Fruit fly (Drosophila melanogaster) whole organism, embryonic: Measurements from ENCODE around the gene KdelR.

Experiments
- Aef1 ChIP-seq: fragments of 200-800 bp; sonication (Bioruptor generic); IDR thresholded peaks from 3 replicates; pipeline ENCODE4 v1.3.6; 2022; ENCODE audit warnings: missing biosample characterization, missing genetic modification characterization
- Bgb ChIP-seq: fragments of 200-800 bp; sonication (Bioruptor generic); IDR thresholded peaks from 2 replicates; pipeline ENCODE4 v1.3.6; 2022; ENCODE audit warnings: missing biosample characterization, missing genetic modification characterization; ENCODE audit not compliant: partially characterized antibody
- CG12236 ChIP-seq: fragments of 200-800 bp; sonication (Bioruptor generic); optimal IDR thresholded peaks from 2 replicates; lab custom pipeline; 2016; ENCODE audit warnings: missing biosample characterization, missing genetic modification characterization
- CG15514 ChIP-seq: fragments of 200-800 bp; sonication (Bioruptor generic); optimal IDR thresholded peaks from 3 replicates; lab custom pipeline; 2017; ENCODE audit warnings: missing biosample characterization, missing genetic modification characterization, mild to moderate bottlenecking, moderate library complexity, missing genetic modification reagents
- CG1792 ChIP-seq: fragments of 200-800 bp; sonication (Bioruptor generic); optimal IDR thresholded peaks from 2 replicates; lab custom pipeline; 2016; ENCODE audit warnings: missing biosample characterization, missing genetic modification characterization
- CG34376 ChIP-seq: fragments of 200-800 bp; sonication (Bioruptor generic); optimal IDR thresholded peaks from 2 replicates; lab custom pipeline; 2018; ENCODE audit warnings: missing biosample characterization, mild to moderate bottlenecking, missing genetic modification characterization
- CG9215 ChIP-seq: fragments of 200-800 bp; sonication (Bioruptor generic); IDR thresholded peaks from 2 replicates; pipeline ENCODE4 v1.3.6; 2022; ENCODE audit warnings: missing biosample characterization, missing genetic modification characterization
- CG9437 ChIP-seq: fragments of 200-800 bp; sonication (Bioruptor generic); optimal IDR thresholded peaks from 2 replicates; lab custom pipeline; 2018; ENCODE audit warnings: missing biosample characterization, mild to moderate bottlenecking, missing genetic modification characterization
- CTCF ChIP-seq: fragments of 200-800 bp; sonication (Bioruptor generic); optimal IDR thresholded peaks from 2 replicates; lab custom pipeline; 2017; ENCODE audit warnings: missing biosample characterization, mild to moderate bottlenecking, missing genetic modification characterization, moderate library complexity
- CkIIα-i1 ChIP-seq: fragments of 200-800 bp; sonication (Bioruptor generic); IDR thresholded peaks from 2 replicates; pipeline ENCODE4 v1.3.6; 2022; ENCODE audit warnings: missing biosample characterization, missing genetic modification characterization
- Dp ChIP-seq: fragments of 200-800 bp; sonication (Bioruptor generic); optimal IDR thresholded peaks from 2 replicates; lab custom pipeline; 2018; ENCODE audit warnings: missing biosample characterization, mild to moderate bottlenecking, missing genetic modification characterization, moderate library complexity
- Dref ChIP-seq: fragments of 200-800 bp; sonication (Bioruptor generic); IDR thresholded peaks from 2 replicates; pipeline ENCODE4 v1.3.6; 2022; ENCODE audit warnings: missing biosample characterization, missing genetic modification characterization
- ERR ChIP-seq: fragments of 200-800 bp; sonication (Bioruptor generic); optimal IDR thresholded peaks from 2 replicates; lab custom pipeline; 2016; ENCODE audit warnings: missing biosample characterization, missing genetic modification characterization
- Elba2 ChIP-seq: fragments of 200-800 bp; sonication (Bioruptor generic); optimal IDR thresholded peaks from 3 replicates; lab custom pipeline; 2016; ENCODE audit warnings: missing biosample characterization, missing genetic modification characterization
- NC2β ChIP-seq: fragments of 200-800 bp; sonication (Bioruptor generic); optimal IDR thresholded peaks from 2 replicates; lab custom pipeline; 2016; ENCODE audit warnings: missing biosample characterization, missing genetic modification characterization
- Nf-YB ChIP-seq: fragments of 200-800 bp; sonication (Bioruptor generic); optimal IDR thresholded peaks from 3 replicates; lab custom pipeline; 2019; ENCODE audit warnings: missing biosample characterization, mild to moderate bottlenecking, missing genetic modification characterization, moderate library complexity
- Nf-YC ChIP-seq: fragments of 200-800 bp; optimal IDR thresholded peaks from 3 replicates; lab custom pipeline; 2019; ENCODE audit warnings: missing biosample characterization, mild to moderate bottlenecking, missing genetic modification characterization, moderate library complexity
- Opbp ChIP-seq: fragments of 200-800 bp; sonication (Bioruptor generic); IDR thresholded peaks from 3 replicates; pipeline ENCODE4 v1.3.6; 2022; ENCODE audit warnings: missing biosample characterization, missing genetic modification characterization; ENCODE audit not compliant: partially characterized antibody
- Scr ChIP-seq: fragments of 200-800 bp; sonication (Bioruptor generic); IDR thresholded peaks from 2 replicates; pipeline ENCODE4 v1.3.6; 2022; ENCODE audit warnings: missing biosample characterization, missing genetic modification characterization; ENCODE audit not compliant: partially characterized antibody
- Sry-δ ChIP-seq: fragments of 200-800 bp; sonication (Bioruptor generic); optimal IDR thresholded peaks from 2 replicates; lab custom pipeline; 2016; ENCODE audit warnings: missing biosample characterization, missing genetic modification characterization
- Usf ChIP-seq: fragments of 200-800 bp; sonication (Bioruptor generic); optimal IDR thresholded peaks from 2 replicates; lab custom pipeline; 2017; ENCODE audit warnings: missing genotype, missing biosample characterization, missing genetic modification characterization
- amos ChIP-seq: fragments of 200-800 bp; sonication (Bioruptor generic); IDR thresholded peaks from 2 replicates; pipeline ENCODE4 v1.3.6; 2022; ENCODE audit warnings: missing biosample characterization, missing genetic modification characterization; ENCODE audit not compliant: partially characterized antibody
- btn ChIP-seq: fragments of 200-800 bp; sonication (Bioruptor generic); optimal IDR thresholded peaks from 2 replicates; lab custom pipeline; 2016; ENCODE audit warnings: missing biosample characterization, missing genetic modification characterization
- chinmo ChIP-seq: fragments of 200-800 bp; sonication (Bioruptor generic); IDR thresholded peaks from 4 replicates; pipeline ENCODE4 v1.3.6; 2022; ENCODE audit warnings: missing biosample characterization, missing genetic modification characterization; ENCODE audit not compliant: partially characterized antibody
- corto ChIP-seq: fragments of 200-800 bp; sonication (Bioruptor generic); optimal IDR thresholded peaks from 2 replicates; lab custom pipeline; 2016; ENCODE audit warnings: missing biosample characterization, mild to moderate bottlenecking, missing genetic modification characterization, moderate library complexity
- crol ChIP-seq: fragments of 200-800 bp; sonication (Bioruptor generic); IDR thresholded peaks from 2 replicates; pipeline ENCODE4 v1.3.6; 2022; ENCODE audit warnings: missing biosample characterization, missing genetic modification characterization
- eve ChIP-seq, 2 experiments: fragments of >200 bp; optimal IDR thresholded peaks; 2 replicates each; lab custom pipeline; 2017; ENCODE audit warnings: missing biosample characterization in 2 of 2, missing genetic modification characterization in 2 of 2
- ewg ChIP-seq: fragments of 200-800 bp; sonication (Bioruptor generic); optimal IDR thresholded peaks from 3 replicates; lab custom pipeline; 2017; ENCODE audit warnings: mild to moderate bottlenecking, missing biosample characterization, missing genetic modification reagents, missing genetic modification characterization
- exex ChIP-seq: fragments of 200-800 bp; sonication (Bioruptor generic); optimal IDR thresholded peaks from 4 replicates; lab custom pipeline; 2018; ENCODE audit warnings: missing biosample characterization, mild to moderate bottlenecking, missing genetic modification characterization, moderate library complexity
- ftz-f1 ChIP-seq: fragments of 200-800 bp; sonication (Bioruptor generic); optimal IDR thresholded peaks from 2 replicates; lab custom pipeline; 2016; ENCODE audit warnings: missing biosample characterization, missing genetic modification characterization
- grn ChIP-seq: fragments of 200-800 bp; sonication (Bioruptor generic); optimal IDR thresholded peaks from 3 replicates; lab custom pipeline; 2017; ENCODE audit warnings: missing biosample characterization, missing genetic modification characterization
- insv ChIP-seq, 2 experiments: fragments of 200-800 bp; sonication (Bioruptor generic); optimal IDR thresholded peaks; 3 replicates each; lab custom pipeline; 2016 to 2018; ENCODE audit warnings: missing biosample characterization in 2 of 2, missing genetic modification characterization in 2 of 2
- lbe ChIP-seq: fragments of 200-800 bp; sonication (Bioruptor generic); optimal IDR thresholded peaks from 2 replicates; lab custom pipeline; 2016; ENCODE audit warnings: missing biosample characterization, mild to moderate bottlenecking, missing genetic modification characterization
- mirr ChIP-seq: fragments of 200-800 bp; sonication (Bioruptor generic); optimal IDR thresholded peaks from 3 replicates; lab custom pipeline; 2018; ENCODE audit warnings: missing biosample characterization, mild to moderate bottlenecking, missing genetic modification characterization
- nau ChIP-seq: fragments of 200-800 bp; sonication (Bioruptor generic); optimal IDR thresholded peaks from 3 replicates; lab custom pipeline; 2017; ENCODE audit warnings: missing biosample characterization, mild to moderate bottlenecking, missing genetic modification characterization, missing genetic modification reagents
- nom ChIP-seq: fragments of 200-800 bp; sonication (Bioruptor generic); optimal IDR thresholded peaks from 2 replicates; lab custom pipeline; 2017; ENCODE audit warnings: missing biosample characterization, missing genetic modification characterization, mild to moderate bottlenecking, moderate library complexity, missing genetic modification reagents
- onecut ChIP-seq: fragments of 200-800 bp; sonication (Bioruptor generic); IDR thresholded peaks from 2 replicates; pipeline ENCODE4 v1.3.6; 2022; ENCODE audit warnings: missing biosample characterization, missing genetic modification characterization
- pum ChIP-seq: fragments of 200-800 bp; sonication (Bioruptor generic); optimal IDR thresholded peaks from 2 replicates; lab custom pipeline; 2016; ENCODE audit warnings: missing biosample characterization, missing genetic modification characterization
- pzg ChIP-seq: fragments of 200-800 bp; sonication (Bioruptor generic); optimal IDR thresholded peaks from 3 replicates; lab custom pipeline; 2018; ENCODE audit warnings: missing biosample characterization, mild to moderate bottlenecking, missing genetic modification characterization, moderate library complexity
- sd ChIP-seq: fragments of 200-800 bp; sonication (Bioruptor generic); optimal IDR thresholded peaks from 3 replicates; lab custom pipeline; 2018; ENCODE audit warnings: missing biosample characterization, mild to moderate bottlenecking, missing genetic modification characterization, moderate library complexity
- slp2 ChIP-seq: fragments of 200-800 bp; sonication (Bioruptor generic); optimal IDR thresholded peaks from 2 replicates; lab custom pipeline; 2016; ENCODE audit warnings: missing biosample characterization, missing genetic modification characterization
- sug ChIP-seq: fragments of 200-800 bp; optimal IDR thresholded peaks from 2 replicates; lab custom pipeline; 2019; ENCODE audit warnings: missing biosample characterization, mild to moderate bottlenecking, missing genetic modification characterization, moderate library complexity
- tin ChIP-seq: fragments of 200-800 bp; sonication (Bioruptor generic); optimal IDR thresholded peaks from 3 replicates; lab custom pipeline; 2016; ENCODE audit warnings: missing biosample characterization, missing genetic modification characterization
- ttk ChIP-seq: fragments of 200-800 bp; sonication (Bioruptor generic); IDR thresholded peaks from 2 replicates; pipeline ENCODE4 v2.1.2; 2022; ENCODE audit warnings: missing biosample characterization, missing genetic modification characterization
- vvl ChIP-seq: fragments of 200-800 bp; sonication (Bioruptor generic); IDR thresholded peaks from 2 replicates; pipeline ENCODE4 v1.3.6; 2022; ENCODE audit warnings: missing biosample characterization, missing genetic modification characterization

The KdelR gene

DNA sequence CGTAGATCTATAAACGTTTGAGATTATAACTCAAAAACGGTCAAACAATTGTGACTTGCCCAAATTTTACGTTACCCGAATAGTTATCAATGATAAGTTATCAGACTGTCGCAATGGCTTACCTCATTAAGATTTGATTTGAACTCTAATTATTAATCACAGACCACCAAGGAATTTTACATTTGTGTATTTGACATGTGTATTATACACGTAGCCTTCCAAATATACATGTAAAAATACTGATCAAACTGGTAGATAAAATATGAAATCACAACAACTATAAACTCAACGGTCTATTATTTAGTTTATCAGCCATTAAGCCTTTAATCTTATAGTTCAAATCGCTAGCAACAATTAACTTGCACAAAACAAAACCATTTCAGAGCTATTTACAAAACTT, 33.2 kb upstream of the KdelR start:
- TF ChIP-seq Bgb: peak; percentile 60
- TF ChIP-seq NC2β (GFP tag; lab: Kevin White, UChicago): no peak
- peak; percentile 48; the same call in 1 of the 2 replicates for TF ChIP-seq amos (GFP tag; lab: Robert Waterston, UW)
- TF ChIP-seq onecut (GFP tag; lab: Robert Waterston, UW): no peak
- TF ChIP-seq sug: peak; percentile 99
- TF ChIP-seq CTCF (GFP tag; lab: Kevin White, UChicago): peak; percentile 4
- peak; percentile 69 for TF ChIP-seq grn (GFP tag; lab: Kevin White, UChicago)
- TF ChIP-seq ftz-f1: no peak
- TF ChIP-seq sd: peak; percentile 85
- TF ChIP-seq Opbp (GFP tag; lab: Robert Waterston, UW): no peak
- peak; percentile 50 for TF ChIP-seq CG34376 (GFP tag; lab: Kevin White, UChicago)
- no peak for TF ChIP-seq nau (GFP tag; lab: Kevin White, UChicago)
- no peak for TF ChIP-seq mirr (GFP tag; lab: Kevin White, UChicago)
- TF ChIP-seq exex (tag; lab: Kevin White, UChicago): peak; percentile 96

DNA sequence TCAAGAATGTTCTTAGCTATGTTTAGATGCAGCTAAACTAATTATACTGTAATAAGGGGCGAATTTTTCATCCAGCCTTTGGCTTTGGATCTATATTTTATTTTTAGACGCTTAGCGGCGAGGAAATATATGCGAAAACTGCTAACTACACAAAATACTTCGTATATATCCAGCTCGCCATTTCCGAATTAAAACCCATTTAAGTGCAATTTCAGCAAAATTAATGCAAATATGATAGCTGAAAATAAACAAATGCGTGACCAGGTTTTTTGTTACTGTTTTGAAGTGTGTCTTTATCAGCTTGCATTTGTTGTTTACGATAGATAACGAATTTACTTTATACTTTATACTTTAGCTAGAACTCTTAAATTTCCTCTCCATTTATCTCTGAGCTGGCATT, 31.7 kb upstream of the KdelR start:
- TF ChIP-seq CG12236 (GFP tag; lab: Kevin White, UChicago) (no peak), Aef1 (GFP tag; lab: Robert Waterston, UW) (no peak), eve (GFP tag; optimal IDR thresholded peaks at IDR 0.05; lab: Kevin White, UChicago) (peak in 1 of 2 experiments; percentile 13), CG1792 (GFP tag; lab: Kevin White, UChicago) (no peak), btn (GFP tag; lab: Kevin White, UChicago) (no peak), lbe (GFP tag; lab: Kevin White, UChicago) (no peak)

DNA sequence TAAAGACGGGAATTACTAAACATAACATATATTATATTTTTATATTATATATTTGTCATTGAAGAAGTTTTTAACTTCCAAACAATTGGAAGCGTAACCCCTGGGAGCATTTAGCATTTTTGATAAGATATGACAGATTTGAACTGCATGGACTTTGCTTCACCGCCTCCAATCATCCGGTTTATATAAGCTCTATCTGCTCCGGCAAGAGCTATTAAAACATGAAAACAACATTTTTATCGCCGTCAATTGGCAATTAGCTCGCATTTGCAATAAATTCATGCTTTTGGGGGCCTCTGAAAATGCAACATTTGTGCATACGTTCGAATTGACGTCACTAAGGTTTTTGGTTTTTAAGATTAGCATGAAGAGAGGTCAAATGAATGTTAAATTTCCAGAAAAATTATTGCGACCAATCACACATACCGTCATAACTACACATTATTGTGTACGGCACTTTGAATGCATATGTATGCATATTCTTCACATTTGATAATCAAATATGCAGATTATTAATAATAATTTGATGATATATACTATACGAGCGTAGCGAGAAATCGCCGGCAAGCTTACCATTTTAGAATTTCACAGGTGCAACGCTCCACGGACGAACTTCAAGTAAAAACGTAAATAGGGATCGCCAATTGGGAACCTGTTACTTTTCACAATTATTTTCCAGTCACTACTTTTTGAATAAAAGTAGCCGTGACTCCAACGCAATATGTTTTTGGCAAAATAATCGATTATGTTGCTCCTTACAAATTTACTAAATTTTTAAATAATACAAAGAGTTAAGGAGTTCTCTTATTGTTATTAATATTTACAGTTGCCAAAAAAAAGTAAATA, 30.8 kb upstream of the KdelR start, which contains the start of gene Mdh1:
Gene Mdh1 (minus strand): TSS at position 691 of the 846 bp plus-strand sequence.
- TF ChIP-seq Opbp (GFP tag; lab: Robert Waterston, UW) (0 out of 3 replicates have a peak, but pooled peaks have one; percentile 27), ewg (GFP tag; lab: Kevin White, UChicago) (no peak), insv (GFP tag; optimal IDR thresholded peaks at IDR 0.05; lab: Kevin White, UChicago) (peak in 1 of 2 experiments; percentile 43), CG9215 (GFP tag; lab: Robert Waterston, UW) (no peak), ttk (no peak), CG15514 (peak; percentile 72), Usf (GFP tag; lab: Kevin White, UChicago) (no peak), tin (GFP tag; lab: Kevin White, UChicago) (no peak), corto (peak; percentile 34), vvl (peak; percentile 7; the same call in 1 of the 2 replicates), Sry-δ (GFP tag; lab: Kevin White, UChicago) (peak; percentile 53), CG9437 (GFP tag; lab: Kevin White, UChicago) (peak; percentile 63), Nf-YC (tag; lab: Kevin White, UChicago) (peak; percentile 29), chinmo (GFP tag; lab: Robert Waterston, UW) (0 out of 4 replicates have a peak, but pooled peaks have one; percentile 13), Dp (peak; percentile 1), eve (GFP tag; optimal IDR thresholded peaks at IDR 0.05; lab: Kevin White, UChicago) (peak in 1 of 2 experiments; percentile 67), exex (tag; lab: Kevin White, UChicago) (peak; percentile 19), Nf-YB (peak; percentile 6), Elba2 (peak; percentile 92), nom (GFP tag; lab: Kevin White, UChicago) (peak; percentile 52), pum (GFP tag; lab: Kevin White, UChicago) (no peak), pzg (GFP tag; lab: Kevin White, UChicago) (peak; percentile 35), ERR (peak; percentile 91), slp2 (GFP tag; lab: Kevin White, UChicago) (no peak), Dref (GFP tag; lab: Robert Waterston, UW) (peak; percentile 58), CkIIα-i1 (GFP tag; lab: Robert Waterston, UW) (no peak), CG34376 (GFP tag; lab: Kevin White, UChicago) (peak; percentile 37), Scr (GFP tag; lab: Robert Waterston, UW) (0 out of 2 replicates have a peak, but pooled peaks have one; percentile 35), crol (GFP tag; lab: Robert Waterston, UW) (no peak)
